Worm (Caenorhabditis elegans): Measurements from ENCODE around the gene ZK1307.3.
A peak's percentile ranks its signal among the peaks of the same experiment; 100 is the strongest.

ce11 chrII:9646122-9646555, 6.7 kb downstream of the ZK1307.3 start:
- TF ChIP-seq ztf-7 (tag; optimal IDR thresholded peaks at IDR 0.05) (peak; percentile 2), mdt-29 (GFP tag; IDR thresholded peaks at IDR 0.05) (no peak), cey-2 (tag; optimal IDR thresholded peaks at IDR 0.05; ENCODE audit: borderline replicate concordance, insufficient read depth) (no peak)

All from whole organism, L4 larva.